Worm (Caenorhabditis elegans) whole organism, early embryonic: Measurements from ENCODE around the gene T10B5.4.
A peak's percentile ranks its signal among the peaks of the same experiment; 100 is the strongest.

ENCODE experiments used
- B0310.2 ChIP-seq: sonication (generic microtip); optimal IDR thresholded peaks from 2 replicates; lab custom pipeline; 2016; ENCODE audit warnings: mild to moderate bottlenecking, missing genetic modification characterization, missing compliant biosample characterization
- F13C5.2 ChIP-seq: sonication (generic microtip); optimal IDR thresholded peaks from 2 replicates; lab custom pipeline; 2017; ENCODE audit warnings: mild to moderate bottlenecking, missing genetic modification characterization, inconsistent platforms, missing compliant biosample characterization
- aly-1 ChIP-seq: sonication (generic microtip); optimal IDR thresholded peaks from 2 replicates; lab custom pipeline; 2016; ENCODE audit warnings: missing genetic modification characterization, missing compliant biosample characterization
- ama-1 ChIP-seq: fragments of 150-350 bp; optimal IDR thresholded peaks from 2 replicates; lab custom pipeline; 2014
- ceh-13 ChIP-seq: fragments of 200-800 bp; sonication (Bioruptor generic); optimal IDR thresholded peaks from 2 replicates; lab custom pipeline; 2018; ENCODE audit warnings: mild to moderate bottlenecking, missing genetic modification characterization, missing compliant biosample characterization
- ceh-36 ChIP-seq: sonication (generic microtip); optimal IDR thresholded peaks from 2 replicates; lab custom pipeline; 2016; ENCODE audit warnings: missing genetic modification characterization, inconsistent platforms, missing compliant biosample characterization
- ets-7 ChIP-seq: sonication (generic microtip); optimal IDR thresholded peaks from 2 replicates; lab custom pipeline; 2016; ENCODE audit warnings: missing genotype, missing genetic modification characterization, missing compliant biosample characterization
- flt-1 ChIP-seq: fragments of 200-800 bp; sonication (Bioruptor generic); IDR thresholded peaks from 2 replicates; pipeline ENCODE4 v1.3.6; 2022; ENCODE audit warnings: missing genetic modification characterization, missing compliant biosample characterization
- hmbx-1 ChIP-seq: sonication (generic microtip); optimal IDR thresholded peaks from 2 replicates; lab custom pipeline; 2016; ENCODE audit warnings: mild to moderate bottlenecking, missing genetic modification characterization, missing compliant biosample characterization
- hmg-4 ChIP-seq: fragments of 200-800 bp; sonication (Bioruptor generic); optimal IDR thresholded peaks from 2 replicates; lab custom pipeline; 2018; ENCODE audit warnings: mild to moderate bottlenecking, missing genetic modification characterization, missing compliant biosample characterization
- hnd-1 ChIP-seq: sonication (generic microtip); optimal IDR thresholded peaks from 2 replicates; lab custom pipeline; 2016; ENCODE audit warnings: missing genetic modification characterization, missing compliant biosample characterization
- pes-1 ChIP-seq: fragments of 200-800 bp; sonication (Bioruptor generic); IDR thresholded peaks from 2 replicates; pipeline ENCODE4 v1.3.6; 2022; ENCODE audit warnings: missing genetic modification reagents, missing genetic modification characterization, missing compliant biosample characterization
- scrt-1 ChIP-seq: fragments of 200-800 bp; sonication (Bioruptor generic); IDR thresholded peaks from 2 replicates; pipeline ENCODE4 v1.3.6; 2022; ENCODE audit warnings: missing genetic modification characterization, missing compliant biosample characterization
- sea-1 ChIP-seq: fragments of 200-800 bp; sonication (Bioruptor generic); conservative IDR thresholded peaks from 2 replicates; pipeline ENCODE4 v1.3.6; 2022; ENCODE audit warnings: missing genetic modification characterization, missing compliant biosample characterization
- tbx-11 ChIP-seq: fragments of 200-800 bp; sonication (Bioruptor generic); IDR thresholded peaks from 2 replicates; pipeline ENCODE4 v1.3.6; 2022; ENCODE audit warnings: missing genetic modification characterization, missing compliant biosample characterization
- tbx-37 ChIP-seq: fragments of 200-800 bp; sonication (Bioruptor generic); conservative IDR thresholded peaks from 2 replicates; pipeline ENCODE4 v1.3.6; 2022; ENCODE audit warnings: missing genetic modification reagents, missing genetic modification characterization, missing compliant biosample characterization
- tra-4 ChIP-seq: sonication (generic microtip); optimal IDR thresholded peaks from 2 replicates; lab custom pipeline; 2017; ENCODE audit warnings: missing genetic modification characterization, missing compliant biosample characterization

T10B5.4 gene

ce11 chrV:1875497-1875988, 3.9 kb upstream of the T10B5.4 start:
- TF ChIP-seq hmg-4 (GFP tag; lab: Kevin White, UChicago) (no peak), aly-1 (no peak), flt-1 (no peak), ceh-36 (tag; lab: Kevin White, UChicago) (peak; percentile 34), sea-1 (GFP tag; lab: Robert Waterston, UW) (peak; percentile 25; the same call in 1 of the 2 replicates), pes-1 (GFP tag; lab: Robert Waterston, UW) (peak; percentile 58; the same call in 1 of the 2 replicates), ets-7 (tag; lab: Kevin White, UChicago) (no peak), tra-4 (peak; percentile 15), tbx-37 (GFP tag; lab: Robert Waterston, UW) (no peak), hmbx-1 (tag; lab: Kevin White, UChicago) (peak; percentile 38), scrt-1 (no peak), B0310.2 (tag; lab: Kevin White, UChicago) (peak; percentile 72), hnd-1 (tag; lab: Kevin White, UChicago) (no peak), F13C5.2 (no peak), ceh-13 (GFP tag; lab: Kevin White, UChicago) (peak; percentile 17), ama-1 (lab: Kevin White, UChicago) (peak; percentile 61), tbx-11 (no peak)

- TF ChIP-seq ama-1 (lab: Kevin White, UChicago) (no peak), B0310.2 (tag; lab: Kevin White, UChicago) (no peak), sea-1 (GFP tag; lab: Robert Waterston, UW) (no peak), aly-1 (no peak), tra-4 (no peak), F13C5.2 (no peak), hmg-4 (GFP tag; lab: Kevin White, UChicago) (no peak)
Observed at ce11 chrV:1874827-1875226, 3.2 kb upstream of the T10B5.4 start.

DNA sequence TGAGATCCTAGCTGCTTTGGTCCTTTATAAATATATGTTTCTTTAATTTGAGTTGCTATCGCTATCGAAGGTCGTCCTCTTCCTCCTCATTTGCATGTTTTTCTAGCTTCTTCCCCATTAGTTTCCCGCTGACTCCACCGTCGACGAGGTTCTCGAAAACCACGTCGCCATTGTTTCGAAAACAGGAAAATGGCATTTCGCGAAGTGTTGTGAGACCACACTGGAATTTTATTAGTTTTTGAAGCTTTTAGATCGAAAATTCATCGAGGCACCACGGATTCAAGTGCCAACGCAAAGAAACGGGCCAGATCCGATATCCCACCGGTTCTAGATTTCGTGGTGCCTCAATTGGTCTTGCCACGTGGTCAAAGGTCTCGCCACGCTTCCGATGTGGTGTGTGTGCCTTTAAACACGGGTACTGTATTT, 1.1 kb downstream of the T10B5.4 start:
- TF ChIP-seq ceh-13 (GFP tag; lab: Kevin White, UChicago) (no peak), B0310.2 (tag; lab: Kevin White, UChicago) (no peak), hmg-4 (GFP tag; lab: Kevin White, UChicago) (no peak), flt-1 (no peak), ets-7 (tag; lab: Kevin White, UChicago) (no peak), ceh-36 (tag; lab: Kevin White, UChicago) (no peak), ama-1 (lab: Kevin White, UChicago) (peak; percentile 7), tra-4 (peak; percentile 11), pes-1 (GFP tag; lab: Robert Waterston, UW) (no peak)

- no peak for TF ChIP-seq B0310.2 (tag; lab: Kevin White, UChicago)
- no peak for TF ChIP-seq tbx-37 (GFP tag; lab: Robert Waterston, UW)
- TF ChIP-seq aly-1 = no peak
- TF ChIP-seq hmbx-1 (tag; lab: Kevin White, UChicago) = no peak
- TF ChIP-seq hnd-1 (tag; lab: Kevin White, UChicago) = no peak
- no peak for TF ChIP-seq tbx-11
- TF ChIP-seq pes-1 (GFP tag; lab: Robert Waterston, UW) = no peak
- TF ChIP-seq tra-4 = no peak
- no peak for TF ChIP-seq flt-1
- no peak for TF ChIP-seq sea-1 (GFP tag; lab: Robert Waterston, UW)
- no peak for TF ChIP-seq ets-7 (tag; lab: Kevin White, UChicago)
- TF ChIP-seq scrt-1 = no peak
- no peak for TF ChIP-seq ceh-36 (tag; lab: Kevin White, UChicago)
- no peak for TF ChIP-seq F13C5.2
- no peak for TF ChIP-seq ceh-13 (GFP tag; lab: Kevin White, UChicago)
Observed at ce11 chrV:1869682-1870081, 1.9 kb downstream of the T10B5.4 start, which contains the start of gene T10B5.3. T10B5.3 (minus strand) TSS chrV:1869782.

- TF ChIP-seq B0310.2 (tag; lab: Kevin White, UChicago) (no peak), hmg-4 (GFP tag; lab: Kevin White, UChicago) (peak; percentile 51), hmbx-1 (tag; lab: Kevin White, UChicago) (peak; percentile 11), scrt-1 (peak; percentile 70; the same call in 1 of the 2 replicates), tbx-37 (GFP tag; lab: Robert Waterston, UW) (peak; percentile 51; the same call in 1 of the 2 replicates), ceh-36 (tag; lab: Kevin White, UChicago) (peak; percentile 80), tra-4 (peak; percentile 29), ets-7 (tag; lab: Kevin White, UChicago) (no peak), hnd-1 (tag; lab: Kevin White, UChicago) (peak; percentile 32), sea-1 (GFP tag; lab: Robert Waterston, UW) (no peak), pes-1 (GFP tag; lab: Robert Waterston, UW) (peak; percentile 79), aly-1 (no peak), ama-1 (lab: Kevin White, UChicago) (no peak), F13C5.2 (peak; percentile 80), flt-1 (peak; percentile 51; the same call in 1 of the 2 replicates), ceh-13 (GFP tag; lab: Kevin White, UChicago) (no peak), tbx-11 (peak; percentile 65; the same call in 1 of the 2 replicates)
Observed at ce11 chrV:1868596-1869263, 2.9 kb downstream of the T10B5.4 start, which contains the start of gene knl-3. knl-3 (plus strand) TSS chrV:1869213.

DNA sequence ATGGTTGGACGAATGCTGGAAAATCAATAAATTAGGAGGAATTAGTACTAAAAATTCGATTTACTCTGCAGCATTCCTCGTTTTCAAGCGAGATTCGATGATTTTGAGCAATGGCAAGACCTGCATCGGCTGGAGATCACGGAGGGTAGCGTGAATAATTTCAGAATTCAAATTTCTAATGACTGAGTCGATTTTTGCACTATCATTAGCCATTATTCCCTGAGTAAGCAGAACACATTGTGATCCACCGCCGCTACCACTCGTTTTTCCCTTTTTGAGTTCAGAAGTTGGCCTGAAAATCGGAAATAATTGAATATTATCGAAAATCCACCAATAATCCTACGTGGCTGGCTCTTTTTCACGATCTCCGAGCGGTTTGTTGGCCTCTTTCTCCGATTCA, 3.6 kb downstream of the T10B5.4 start:
- TF ChIP-seq tra-4 (no peak), ceh-36 (tag; lab: Kevin White, UChicago) (no peak), tbx-37 (GFP tag; lab: Robert Waterston, UW) (no peak), tbx-11 (no peak), ets-7 (tag; lab: Kevin White, UChicago) (no peak), F13C5.2 (no peak), aly-1 (no peak)

DNA sequence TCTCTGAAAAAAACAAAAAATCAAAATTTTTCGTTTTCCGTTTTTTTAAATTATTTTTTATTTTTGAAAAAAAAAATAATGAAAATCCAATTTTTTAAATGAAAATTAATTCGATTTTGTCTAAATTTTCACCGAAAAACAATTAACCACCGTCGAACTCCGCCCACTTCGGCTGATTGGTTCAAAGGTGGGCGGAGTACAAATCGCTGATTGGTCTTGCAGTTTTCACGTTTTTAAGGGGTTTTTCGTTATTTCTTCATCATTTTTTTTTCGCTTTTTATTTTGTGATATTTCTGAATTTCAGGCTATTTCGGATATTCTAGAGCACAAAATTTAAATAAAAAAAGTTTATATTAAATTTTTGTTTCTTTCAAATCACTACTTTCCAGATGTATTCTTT, 6.6 kb downstream of the T10B5.4 start:
- no peak for TF ChIP-seq B0310.2 (tag; lab: Kevin White, UChicago)
- TF ChIP-seq tra-4 = no peak
- TF ChIP-seq F13C5.2 = no peak
- TF ChIP-seq aly-1 = no peak
- TF ChIP-seq flt-1 = no peak
- no peak for TF ChIP-seq sea-1 (GFP tag; lab: Robert Waterston, UW)
- no peak for TF ChIP-seq ets-7 (tag; lab: Kevin White, UChicago)
- no peak for TF ChIP-seq hmbx-1 (tag; lab: Kevin White, UChicago)
- no peak for TF ChIP-seq scrt-1
- TF ChIP-seq hmg-4 (GFP tag; lab: Kevin White, UChicago) = no peak
- TF ChIP-seq ceh-36 (tag; lab: Kevin White, UChicago) = no peak
- TF ChIP-seq ceh-13 (GFP tag; lab: Kevin White, UChicago) = no peak
- no peak for TF ChIP-seq tbx-37 (GFP tag; lab: Robert Waterston, UW)
- TF ChIP-seq ama-1 (lab: Kevin White, UChicago) = no peak
- TF ChIP-seq hnd-1 (tag; lab: Kevin White, UChicago) = no peak
- TF ChIP-seq pes-1 (GFP tag; lab: Robert Waterston, UW) = no peak
- no peak for TF ChIP-seq tbx-11
